Fruit fly (Drosophila melanogaster) whole organism, embryonic: ENCODE results near the gene RpL6.

Source experiments
- ATbp ChIP-seq: fragments of 200-800 bp; sonication (Bioruptor generic); optimal IDR thresholded peaks from 2 replicates; lab custom pipeline; 2017; ENCODE audit warnings: missing biosample characterization, mild to moderate bottlenecking, missing genetic modification characterization, missing genetic modification reagents
- Antp ChIP-seq: fragments of 200-800 bp; sonication (Bioruptor generic); optimal IDR thresholded peaks from 3 replicates; lab custom pipeline; 2016; ENCODE audit warnings: missing biosample characterization, missing genetic modification characterization
- Awh ChIP-seq: fragments of 200-800 bp; sonication (Bioruptor generic); IDR thresholded peaks from 2 replicates; pipeline ENCODE4, ENCODE4 v1.3.6; 2022; ENCODE audit warnings: missing biosample characterization, missing genetic modification characterization
- B-H1 ChIP-seq: fragments of 200-800 bp; sonication (Bioruptor generic); IDR thresholded peaks from 3 replicates; pipeline ENCODE4 v1.3.6; 2022; ENCODE audit warnings: missing biosample characterization, missing genetic modification characterization
- CG12299 ChIP-seq: fragments of 200-800 bp; sonication (Bioruptor generic); optimal IDR thresholded peaks from 2 replicates; lab custom pipeline; 2018; ENCODE audit warnings: missing biosample characterization, mild to moderate bottlenecking, missing genetic modification characterization
- CG14050 ChIP-seq: fragments of 200-800 bp; sonication (Bioruptor generic); IDR thresholded peaks from 3 replicates; pipeline ENCODE4 v1.3.6; 2022; ENCODE audit warnings: missing biosample characterization, missing genetic modification characterization
- CG14860 ChIP-seq: fragments of 200-800 bp; sonication (Bioruptor generic); IDR thresholded peaks from 3 replicates; pipeline ENCODE4 v1.3.6; 2022; ENCODE audit warnings: missing biosample characterization, missing genetic modification characterization; ENCODE audit not compliant: partially characterized antibody
- CG15479 ChIP-seq: fragments of 200-800 bp; sonication (Bioruptor generic); optimal IDR thresholded peaks from 3 replicates; lab custom pipeline; 2019; ENCODE audit warnings: missing biosample characterization, mild to moderate bottlenecking, missing genetic modification characterization, moderate library complexity
- CG15601 ChIP-seq: fragments of 200-800 bp; sonication (Bioruptor generic); optimal IDR thresholded peaks from 3 replicates; lab custom pipeline; 2019; ENCODE audit warnings: missing biosample characterization, mild to moderate bottlenecking, missing genetic modification characterization, moderate library complexity
- CG15696 ChIP-seq: fragments of 200-800 bp; sonication (Bioruptor generic); optimal IDR thresholded peaks from 2 replicates; lab custom pipeline; 2019; ENCODE audit warnings: missing biosample characterization, mild to moderate bottlenecking, missing genetic modification characterization, moderate library complexity
- CG16815 ChIP-seq: fragments of 200-800 bp; sonication (Bioruptor generic); optimal IDR thresholded peaks from 3 replicates; lab custom pipeline; 2017; ENCODE audit warnings: missing biosample characterization, mild to moderate bottlenecking, missing genetic modification characterization
- CG17385 ChIP-seq: fragments of 200-800 bp; sonication (Bioruptor generic); optimal IDR thresholded peaks from 3 replicates; lab custom pipeline; 2018; ENCODE audit warnings: missing biosample characterization, mild to moderate bottlenecking, missing genetic modification characterization
- CG2202 ChIP-seq: fragments of 200-800 bp; sonication (Bioruptor generic); optimal IDR thresholded peaks from 2 replicates; lab custom pipeline; 2018; ENCODE audit warnings: missing biosample characterization, mild to moderate bottlenecking, missing genetic modification characterization
- CG2678 ChIP-seq: fragments of 200-800 bp; sonication (Bioruptor generic); optimal IDR thresholded peaks from 3 replicates; lab custom pipeline; 2019; ENCODE audit warnings: missing biosample characterization, mild to moderate bottlenecking, missing genetic modification characterization, moderate library complexity
- CG33213 ChIP-seq: fragments of 200-800 bp; sonication (Bioruptor generic); optimal IDR thresholded peaks from 3 replicates; lab custom pipeline; 2016; ENCODE audit warnings: missing biosample characterization, missing genetic modification characterization
- CG4854 ChIP-seq: fragments of 200-800 bp; sonication (Bioruptor generic); optimal IDR thresholded peaks from 2 replicates; lab custom pipeline; 2016; ENCODE audit warnings: missing biosample characterization, missing genetic modification characterization, inconsistent platforms
- CG6254 ChIP-seq: fragments of 200-800 bp; sonication (Bioruptor generic); optimal IDR thresholded peaks from 3 replicates; lab custom pipeline; 2017; ENCODE audit warnings: mild to moderate bottlenecking, missing biosample characterization, missing genetic modification reagents, missing genetic modification characterization
- CG6272 ChIP-seq: fragments of 200-800 bp; sonication (Bioruptor generic); IDR thresholded peaks from 2 replicates; pipeline ENCODE4 v1.3.6; 2022; ENCODE audit warnings: missing biosample characterization, missing genetic modification characterization
- CG7271 ChIP-seq: fragments of 200-800 bp; sonication (Bioruptor generic); optimal IDR thresholded peaks from 2 replicates; lab custom pipeline; 2018; ENCODE audit warnings: missing biosample characterization, mild to moderate bottlenecking, missing genetic modification characterization, moderate library complexity
- CG7372 ChIP-seq: fragments of 200-800 bp; sonication (Bioruptor generic); IDR thresholded peaks from 2 replicates; pipeline ENCODE4 v1.3.6; 2022; ENCODE audit warnings: missing biosample characterization, missing genetic modification characterization
- CG7556 ChIP-seq: fragments of 200-800 bp; sonication (Bioruptor generic); optimal IDR thresholded peaks from 2 replicates; lab custom pipeline; 2017; ENCODE audit warnings: missing biosample characterization, mild to moderate bottlenecking, missing genetic modification characterization
- CoRest ChIP-seq: fragments of 200-800 bp; sonication (Bioruptor generic); optimal IDR thresholded peaks from 3 replicates; lab custom pipeline; 2018; ENCODE audit warnings: missing biosample characterization, mild to moderate bottlenecking, missing genetic modification characterization, moderate library complexity
- Dad ChIP-seq: fragments of 200-800 bp; sonication (Bioruptor generic); optimal IDR thresholded peaks from 3 replicates; lab custom pipeline; 2016; ENCODE audit warnings: missing biosample characterization, missing genetic modification characterization
- Doc3 ChIP-seq: fragments of 200-800 bp; sonication (Bioruptor generic); IDR thresholded peaks from 3 replicates; pipeline ENCODE4 v1.3.6; 2022; ENCODE audit warnings: missing biosample characterization, missing genetic modification characterization; ENCODE audit not compliant: partially characterized antibody
- Eip74EF ChIP-seq, 2 experiments: fragments of 200-800 bp in 1 of 2; fragments of >200 bp in 1 of 2; sonication (Bioruptor generic) in 1 of 2; optimal IDR thresholded peaks; 2 replicates each; lab custom pipeline; 2017 to 2019; ENCODE audit warnings: missing biosample characterization in 2 of 2, missing genetic modification characterization in 2 of 2, mild to moderate bottlenecking in 1 of 2, moderate library complexity in 1 of 2
- Ets97D ChIP-seq: fragments of 200-800 bp; sonication (Bioruptor generic); optimal IDR thresholded peaks from 3 replicates; lab custom pipeline; 2016; ENCODE audit warnings: missing biosample characterization, missing genetic modification characterization
- H2.0 ChIP-seq: fragments of 200-800 bp; sonication (Bioruptor generic); IDR thresholded peaks from 2 replicates; pipeline ENCODE4 v1.3.6; 2022; ENCODE audit warnings: missing biosample characterization, missing genetic modification characterization
- HLH3B ChIP-seq: fragments of 200-800 bp; sonication (Bioruptor generic); IDR thresholded peaks from 2 replicates; pipeline ENCODE4 v1.3.6; 2022; ENCODE audit warnings: missing biosample characterization, missing genetic modification characterization
- Hey ChIP-seq: fragments of 200-800 bp; sonication (Bioruptor generic); optimal IDR thresholded peaks from 3 replicates; lab custom pipeline; 2018; ENCODE audit warnings: missing biosample characterization, mild to moderate bottlenecking, missing genetic modification characterization
- Hr78 ChIP-seq, 2 experiments: fragments of 200-800 bp in 1 of 2; fragments of >200 bp in 1 of 2; sonication (Bioruptor generic) in 1 of 2; optimal IDR thresholded peaks; 2 replicates each; lab custom pipeline; 2017 to 2019; ENCODE audit warnings: missing biosample characterization in 2 of 2, missing genetic modification characterization in 2 of 2, mild to moderate bottlenecking in 1 of 2, moderate library complexity in 1 of 2
- Med ChIP-seq: fragments of 200-800 bp; sonication (Bioruptor generic); peaks from one replicate; lab custom pipeline; 2016; ENCODE audit warnings: missing biosample characterization, missing genetic modification characterization, mild to moderate bottlenecking, inconsistent platforms, moderate library complexity
- Oaz ChIP-seq: fragments of 200-800 bp; sonication (Bioruptor generic); IDR thresholded peaks from 2 replicates; pipeline ENCODE4 v1.3.6; 2022; ENCODE audit warnings: missing biosample characterization, missing genetic modification characterization
- Oli ChIP-seq: fragments of 200-800 bp; sonication (Bioruptor generic); optimal IDR thresholded peaks from 2 replicates; lab custom pipeline; 2018; ENCODE audit warnings: missing biosample characterization, mild to moderate bottlenecking, missing genetic modification characterization, moderate library complexity
- Rx ChIP-seq: fragments of 200-800 bp; sonication (Bioruptor generic); IDR thresholded peaks from 2 replicates; pipeline ENCODE4 v1.3.6; 2022; ENCODE audit warnings: missing biosample characterization, missing genetic modification characterization
- Sry-β ChIP-seq: fragments of 200-800 bp; sonication (Bioruptor generic); optimal IDR thresholded peaks from 2 replicates; lab custom pipeline; 2018; ENCODE audit warnings: missing biosample characterization, mild to moderate bottlenecking, missing genetic modification characterization, moderate library complexity
- Ssrp ChIP-seq: fragments of 200-800 bp; sonication (Bioruptor generic); optimal IDR thresholded peaks from 2 replicates; lab custom pipeline; 2018; ENCODE audit warnings: missing biosample characterization, mild to moderate bottlenecking, missing genetic modification characterization, moderate library complexity
- Trl ChIP-seq, 3 experiments: fragments of >200 bp in 2 of 3; fragments of 200-800 bp in 1 of 3; sonication (Bioruptor generic) in 1 of 3; optimal IDR thresholded peaks; 2 replicates in 1 of 3; 3 replicates in 2 of 3; lab custom pipeline; 2016 to 2017; ENCODE audit warnings: missing biosample characterization in 1 of 3, missing genetic modification characterization in 1 of 3
- da ChIP-seq: fragments of 200-800 bp; sonication (Bioruptor generic); optimal IDR thresholded peaks from 2 replicates; lab custom pipeline; 2016; ENCODE audit warnings: missing biosample characterization, missing genetic modification characterization
- fd3F ChIP-seq: fragments of 200-800 bp; sonication (Bioruptor generic); optimal IDR thresholded peaks from 2 replicates; lab custom pipeline; 2018; ENCODE audit warnings: missing biosample characterization, mild to moderate bottlenecking, missing genetic modification characterization, moderate library complexity
- gsb ChIP-seq: fragments of 200-800 bp; sonication (Bioruptor generic); IDR thresholded peaks from 2 replicates; pipeline ENCODE4 v1.3.6; 2022; ENCODE audit warnings: missing biosample characterization, missing genetic modification characterization
- jigr1 ChIP-seq: fragments of 200-800 bp; sonication (Bioruptor generic); IDR thresholded peaks from 3 replicates; pipeline ENCODE4 v1.3.6; 2022; ENCODE audit warnings: missing biosample characterization, missing genetic modification characterization
- ken ChIP-seq: fragments of 200-800 bp; sonication (Bioruptor generic); IDR thresholded peaks from 3 replicates; pipeline ENCODE4 v1.3.6; 2022; ENCODE audit warnings: missing biosample characterization, missing genetic modification characterization
- klu ChIP-seq: fragments of 200-800 bp; sonication (Bioruptor generic); IDR thresholded peaks from 2 replicates; pipeline ENCODE4 v1.3.6; 2022; ENCODE audit warnings: missing biosample characterization, missing genetic modification characterization
- lab ChIP-seq: fragments of 200-800 bp; sonication (Bioruptor generic); optimal IDR thresholded peaks from 3 replicates; lab custom pipeline; 2017; ENCODE audit warnings: missing biosample characterization, missing genetic modification characterization, mild to moderate bottlenecking, moderate library complexity, missing genetic modification reagents
- lola ChIP-seq, 3 experiments: fragments of >200 bp in 2 of 3; fragments of 200-800 bp in 1 of 3; sonication (Bioruptor generic) in 1 of 3; optimal IDR thresholded peaks; 2 replicates each; lab custom pipeline; 2017 to 2019; ENCODE audit warnings: missing biosample characterization in 3 of 3, missing genetic modification characterization in 3 of 3, mild to moderate bottlenecking in 1 of 3, moderate library complexity in 1 of 3
- onecut ChIP-seq: fragments of 200-800 bp; sonication (Bioruptor generic); IDR thresholded peaks from 2 replicates; pipeline ENCODE4 v1.3.6; 2022; ENCODE audit warnings: missing biosample characterization, missing genetic modification characterization
- ranshi ChIP-seq: fragments of 200-800 bp; sonication (Bioruptor generic); IDR thresholded peaks from 2 replicates; pipeline ENCODE4 v1.3.6; 2022; ENCODE audit warnings: missing biosample characterization, missing genetic modification characterization
- repo ChIP-seq: fragments of 200-800 bp; sonication (Bioruptor generic); optimal IDR thresholded peaks from 2 replicates; lab custom pipeline; 2016; ENCODE audit warnings: missing biosample characterization, missing genetic modification characterization
- slbo ChIP-seq: fragments of 200-800 bp; sonication (Bioruptor generic); IDR thresholded peaks from 2 replicates; pipeline ENCODE4 v1.3.6; 2022; ENCODE audit warnings: missing biosample characterization, missing genetic modification characterization

The RpL6 gene

dm6 chr3R:31566738-31567137 lies 29.3 kb downstream of the RpL6 start (continued):
- TF ChIP-seq gsb (GFP tag; lab: Robert Waterston, UW): no peak
- TF ChIP-seq Antp (GFP tag; lab: Kevin White, UChicago): peak; percentile 36
- TF ChIP-seq CG6254: no peak
- peak; percentile 40 for TF ChIP-seq Rx (GFP tag; lab: Robert Waterston, UW)
- TF ChIP-seq Doc3 (GFP tag; lab: Robert Waterston, UW): no peak
- no peak for TF ChIP-seq fd3F (GFP tag; lab: Kevin White, UChicago)
- TF ChIP-seq CoRest (tag; lab: Kevin White, UChicago): peak; percentile 61
- no peak for TF ChIP-seq CG7271 (tag; lab: Kevin White, UChicago)
- peak; percentile 8 for TF ChIP-seq Dad (GFP tag; lab: Kevin White, UChicago)
- peak; percentile 15 for TF ChIP-seq CG17385 (GFP tag; lab: Kevin White, UChicago)
- TF ChIP-seq CG2678 (tag; lab: Kevin White, UChicago): no peak
- TF ChIP-seq B-H1 (GFP tag; lab: Robert Waterston, UW): 0 out of 3 replicates have a peak, but pooled peaks have one; percentile 16
- TF ChIP-seq slbo (GFP tag; lab: Robert Waterston, UW): peak; percentile 48
- TF ChIP-seq lola (GFP tag; optimal IDR thresholded peaks at IDR 0.05; lab: Kevin White, UChicago): peak in 1 of 3 experiments; percentile 65
- TF ChIP-seq Hey (tag; lab: Kevin White, UChicago): no peak
- no peak for TF ChIP-seq CG4854 (GFP tag; lab: Kevin White, UChicago)
- TF ChIP-seq H2.0 (GFP tag; lab: Robert Waterston, UW): 0 out of 2 replicates have a peak, but pooled peaks have one; percentile 30
- no peak for TF ChIP-seq CG15479
- TF ChIP-seq repo (GFP tag; lab: Kevin White, UChicago): no peak
- no peak for TF ChIP-seq CG6272
- TF ChIP-seq Sry-β: no peak
- no peak for TF ChIP-seq Oaz (GFP tag; lab: Robert Waterston, UW)
- peak; percentile 44 for TF ChIP-seq CG15696
- peak; percentile 35 for TF ChIP-seq CG7556 (GFP tag; lab: Kevin White, UChicago)
- peak; percentile 66; the same call in 1 of the 2 replicates for TF ChIP-seq ranshi (GFP tag; lab: Robert Waterston, UW)
- no peak for TF ChIP-seq CG14860 (GFP tag; lab: Robert Waterston, UW)
- TF ChIP-seq CG2202: peak; percentile 40
- peak; percentile 73 for TF ChIP-seq HLH3B
- peak; percentile 13 for TF ChIP-seq ATbp (GFP tag; lab: Kevin White, UChicago)
- peak; percentile 90 for TF ChIP-seq Med (GFP tag; lab: Kevin White, UChicago)
- TF ChIP-seq Trl (optimal IDR thresholded peaks at IDR 0.05; lab: Kevin White, UChicago): no peak
- peak; percentile 15 for TF ChIP-seq Trl (GFP tag; optimal IDR thresholded peaks at IDR 0.05; lab: Kevin White, UChicago)
- TF ChIP-seq lab (GFP tag; lab: Kevin White, UChicago): no peak
- TF ChIP-seq Eip74EF (GFP tag; optimal IDR thresholded peaks at IDR 0.05; lab: Kevin White, UChicago): peak in 1 of 2 experiments; percentile 52
- TF ChIP-seq Awh (GFP tag; lab: Robert Waterston, UW): peak; percentile 70
- peak; percentile 54 for TF ChIP-seq CG7372 (GFP tag; lab: Robert Waterston, UW)
- peak; percentile 16 for TF ChIP-seq CG33213
- no peak for TF ChIP-seq jigr1 (GFP tag; lab: Robert Waterston, UW)
- TF ChIP-seq onecut: peak; percentile 73
- TF ChIP-seq da (GFP tag; lab: Kevin White, UChicago): no peak
- TF ChIP-seq CG16815 (GFP tag; lab: Kevin White, UChicago): peak; percentile 10
- TF ChIP-seq CG15601: peak; percentile 61
- no peak for TF ChIP-seq klu (GFP tag; lab: Robert Waterston, UW)
- peak; percentile 15 for TF ChIP-seq CG12299 (tag; lab: Kevin White, UChicago)
- TF ChIP-seq Hr78 (GFP tag; optimal IDR thresholded peaks at IDR 0.05; lab: Kevin White, UChicago): no peak
- TF ChIP-seq Oli (tag; lab: Kevin White, UChicago): peak; percentile 60
- peak; percentile 74; the same call in 2 of the 3 replicates for TF ChIP-seq ken (GFP tag; lab: Robert Waterston, UW)
- 0 out of 3 replicates have a peak, but pooled peaks have one; percentile 29 for TF ChIP-seq CG14050 (GFP tag; lab: Robert Waterston, UW)
- TF ChIP-seq Ssrp: peak; percentile 60
- peak; percentile 20 for TF ChIP-seq Ets97D (GFP tag; lab: Kevin White, UChicago)
